Fruit fly (Drosophila melanogaster): ENCODE results near the gene Fum2.

DNA sequence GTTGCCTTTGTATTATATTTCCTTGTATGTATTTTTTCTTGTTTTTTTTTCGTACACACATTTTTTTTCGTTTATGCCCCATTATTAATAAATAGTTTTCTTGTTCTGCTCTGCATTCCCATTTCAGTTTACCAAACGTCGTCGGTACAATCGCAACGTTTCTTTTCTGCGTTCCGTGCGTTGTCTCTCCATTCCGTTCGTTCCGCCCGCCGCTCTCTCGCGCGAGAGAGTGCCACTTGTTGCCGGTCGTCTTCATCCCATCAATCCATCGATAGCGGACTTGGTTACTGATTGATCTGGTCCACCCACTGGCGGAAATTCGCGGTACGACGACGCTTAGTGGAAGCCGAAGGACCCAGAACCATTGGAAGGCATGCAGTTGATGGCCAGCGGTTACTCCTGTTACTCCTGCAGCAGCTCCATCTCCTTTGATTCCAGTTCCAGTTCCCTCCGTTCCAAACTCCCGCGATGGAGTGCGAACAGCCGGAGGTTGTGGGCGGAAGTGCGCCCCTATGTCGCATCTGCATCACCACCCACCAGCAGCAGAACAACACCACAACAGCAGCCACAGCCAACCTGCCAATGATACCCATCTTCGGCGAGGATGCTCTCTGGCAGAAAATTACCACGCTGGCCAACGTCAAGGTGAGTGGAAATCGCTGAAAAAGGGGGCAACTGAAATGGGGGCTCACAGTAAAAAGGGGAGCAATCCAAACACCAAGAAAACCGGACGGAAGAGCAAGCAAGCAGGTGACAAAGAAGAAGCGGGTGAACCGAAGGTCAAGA is 27.9 kb downstream of the Fum2 start:
- TF ChIP-seq Sry-δ (GFP tag; optimal IDR thresholded peaks at IDR 0.05) (no peak), CG13287 (GFP tag; IDR thresholded peaks at IDR 0.05; ENCODE audit: partially characterized antibody) (no peak), bigmax (GFP tag; optimal IDR thresholded peaks at IDR 0.05) (no peak), CG10654 (GFP tag; optimal IDR thresholded peaks at IDR 0.05) (no peak), CG10959 (GFP tag; IDR thresholded peaks at IDR 0.05) (no peak), psq (GFP tag; optimal IDR thresholded peaks at IDR 0.05) (no peak), CG6791 (GFP tag; IDR thresholded peaks at IDR 0.05; ENCODE audit: partially characterized antibody) (no peak), CG2678 (tag; optimal IDR thresholded peaks at IDR 0.05) (no peak), bbx (GFP tag; IDR thresholded peaks at IDR 0.05; ENCODE audit: partially characterized antibody) (no peak), CG1832 (GFP tag; optimal IDR thresholded peaks at IDR 0.05) (no peak)
